Worm (Caenorhabditis elegans) whole organism, late embryonic: ENCODE results near the gene D1044.4.

Source experiments
- dmd-4 ChIP-seq: sonication (generic microtip); optimal IDR thresholded peaks from 2 replicates; lab custom pipeline; 2016; ENCODE audit warnings: borderline replicate concordance, missing genetic modification characterization, missing compliant biosample characterization
- nhr-11 ChIP-seq: fragments of 150-350 bp; optimal IDR thresholded peaks from 2 replicates; lab custom pipeline; 2014; ENCODE audit warnings: missing biosample characterization, missing genetic modification characterization

ce11 chrIII:5512502-5512901, 9.3 kb downstream of the D1044.4 start, which contains the start of gene pqn-25:
- TF ChIP-seq dmd-4 (no peak), nhr-11 (tag; lab: Kevin White, UChicago) (no peak)
